Worm (Caenorhabditis elegans): ENCODE measurements around the gene F49C5.5.

- TF ChIP-seq W03F9.2 (tag; optimal IDR thresholded peaks at IDR 0.05), result no peak
- no peak for TF ChIP-seq him-1 (tag; optimal IDR thresholded peaks at IDR 0.05)
- no peak for TF ChIP-seq dao-5 (tag; optimal IDR thresholded peaks at IDR 0.05)
Measured at ce11 chrII:12502784-12503183, 43.5 kb downstream of the F49C5.5 start, which contains the start of gene ador-1.
